Worm (Caenorhabditis elegans) whole organism, early embryonic: Measurements from ENCODE around the gene wht-7.

Experiments
- B0310.2 ChIP-seq: sonication (generic microtip); optimal IDR thresholded peaks from 2 replicates; lab custom pipeline; 2016; ENCODE audit warnings: mild to moderate bottlenecking, missing genetic modification characterization, missing compliant biosample characterization
- ama-1 ChIP-seq: fragments of 150-350 bp; optimal IDR thresholded peaks from 2 replicates; lab custom pipeline; 2014
- ceh-36 ChIP-seq: sonication (generic microtip); optimal IDR thresholded peaks from 2 replicates; lab custom pipeline; 2016; ENCODE audit warnings: missing genetic modification characterization, inconsistent platforms, missing compliant biosample characterization
- ets-7 ChIP-seq: sonication (generic microtip); optimal IDR thresholded peaks from 2 replicates; lab custom pipeline; 2016; ENCODE audit warnings: missing genotype, missing genetic modification characterization, missing compliant biosample characterization
- flt-1 ChIP-seq: fragments of 200-800 bp; sonication (Bioruptor generic); IDR thresholded peaks from 2 replicates; pipeline ENCODE4 v1.3.6; 2022; ENCODE audit warnings: missing genetic modification characterization, missing compliant biosample characterization
- hmg-4 ChIP-seq: fragments of 200-800 bp; sonication (Bioruptor generic); optimal IDR thresholded peaks from 2 replicates; lab custom pipeline; 2018; ENCODE audit warnings: mild to moderate bottlenecking, missing genetic modification characterization, missing compliant biosample characterization
- hnd-1 ChIP-seq: sonication (generic microtip); optimal IDR thresholded peaks from 2 replicates; lab custom pipeline; 2016; ENCODE audit warnings: missing genetic modification characterization, missing compliant biosample characterization
- pes-1 ChIP-seq: fragments of 200-800 bp; sonication (Bioruptor generic); IDR thresholded peaks from 2 replicates; pipeline ENCODE4 v1.3.6; 2022; ENCODE audit warnings: missing genetic modification reagents, missing genetic modification characterization, missing compliant biosample characterization
- scrt-1 ChIP-seq: fragments of 200-800 bp; sonication (Bioruptor generic); IDR thresholded peaks from 2 replicates; pipeline ENCODE4 v1.3.6; 2022; ENCODE audit warnings: missing genetic modification characterization, missing compliant biosample characterization
- sea-1 ChIP-seq: fragments of 200-800 bp; sonication (Bioruptor generic); conservative IDR thresholded peaks from 2 replicates; pipeline ENCODE4 v1.3.6; 2022; ENCODE audit warnings: missing genetic modification characterization, missing compliant biosample characterization
- tbx-11 ChIP-seq: fragments of 200-800 bp; sonication (Bioruptor generic); IDR thresholded peaks from 2 replicates; pipeline ENCODE4 v1.3.6; 2022; ENCODE audit warnings: missing genetic modification characterization, missing compliant biosample characterization
- tbx-37 ChIP-seq: fragments of 200-800 bp; sonication (Bioruptor generic); conservative IDR thresholded peaks from 2 replicates; pipeline ENCODE4 v1.3.6; 2022; ENCODE audit warnings: missing genetic modification reagents, missing genetic modification characterization, missing compliant biosample characterization
- tra-4 ChIP-seq: sonication (generic microtip); optimal IDR thresholded peaks from 2 replicates; lab custom pipeline; 2017; ENCODE audit warnings: missing genetic modification characterization, missing compliant biosample characterization

DNA sequence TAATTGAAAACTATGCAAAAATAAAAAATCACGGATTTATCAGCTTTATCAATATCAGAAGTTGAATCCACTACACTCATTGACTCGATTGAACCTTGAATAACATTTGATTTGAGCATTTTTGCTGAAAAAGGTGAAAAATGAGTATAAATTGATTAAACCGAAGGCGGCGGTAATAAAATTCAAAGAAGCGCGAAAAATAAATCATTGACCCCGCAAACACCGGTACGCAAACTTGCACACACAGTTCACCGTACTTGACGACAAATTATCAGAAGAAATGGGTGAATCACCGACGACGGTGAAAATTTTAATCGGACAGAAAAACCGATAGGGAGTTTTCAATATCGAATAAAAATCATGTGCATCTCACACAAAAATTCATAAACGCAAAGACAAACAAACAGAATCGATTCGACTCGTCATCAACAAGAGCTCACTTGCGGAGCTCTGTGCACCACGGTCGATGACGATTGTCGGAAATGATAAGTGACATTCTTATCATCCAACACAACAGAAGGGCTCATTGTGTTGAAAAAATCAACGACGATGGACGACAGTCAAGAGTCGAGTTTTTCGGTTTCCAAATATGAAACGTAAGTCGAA is at the start of gene wht-7, which contains the start of gene Y42G9A.1:
- TF ChIP-seq flt-1 (no peak), scrt-1 (GFP tag; lab: Robert Waterston, UW) (no peak), B0310.2 (tag; lab: Kevin White, UChicago) (no peak), tra-4 (no peak), ceh-36 (tag; lab: Kevin White, UChicago) (no peak), ama-1 (lab: Kevin White, UChicago) (no peak), tbx-37 (GFP tag; lab: Robert Waterston, UW) (no peak), ets-7 (tag; lab: Kevin White, UChicago) (no peak), hmg-4 (GFP tag; lab: Kevin White, UChicago) (no peak), hnd-1 (tag; lab: Kevin White, UChicago) (no peak), tbx-11 (GFP tag; lab: Robert Waterston, UW) (no peak), pes-1 (no peak), sea-1 (GFP tag; lab: Robert Waterston, UW) (no peak)
